Fruit fly (Drosophila melanogaster) whole organism: ENCODE data around the gene CG18258.

Experiments used
- CG8478 ChIP-seq: fragments of >200 bp; optimal IDR thresholded peaks from 2 replicates; lab custom pipeline; 2018; ENCODE audit warnings: inconsistent platforms
- EcR ChIP-seq, 2 experiments: fragments of >200 bp; optimal IDR thresholded peaks; 2 replicates each; lab custom pipeline; 2017; ENCODE audit warnings: missing biosample characterization in 2 of 2, missing genetic modification characterization in 2 of 2, missing genetic modification reagents in 2 of 2
- psq ChIP-seq: fragments of >200 bp; optimal IDR thresholded peaks from 2 replicates; lab custom pipeline; 2017
- usp ChIP-seq: fragments of >200 bp; optimal IDR thresholded peaks from 2 replicates; lab custom pipeline; 2017; ENCODE audit warnings: missing biosample characterization, missing genetic modification characterization, mixed read lengths

dm6 chrX:17230944-17231343, 18.8 kb downstream of the CG18258 start, which contains the start of gene CG10597:
- TF ChIP-seq usp (no peak), EcR (GFP tag; optimal IDR thresholded peaks at IDR 0.05; lab: Kevin White, UChicago) (no peak), psq (lab: Kevin White, UChicago) (no peak), CG8478 (lab: Kevin White, UChicago) (no peak)
